Fruit fly (Drosophila melanogaster): ENCODE data around the gene IFT54.
A peak's percentile ranks its signal among the peaks of the same experiment; 100 is the strongest.

Gene IFT54

DNA sequence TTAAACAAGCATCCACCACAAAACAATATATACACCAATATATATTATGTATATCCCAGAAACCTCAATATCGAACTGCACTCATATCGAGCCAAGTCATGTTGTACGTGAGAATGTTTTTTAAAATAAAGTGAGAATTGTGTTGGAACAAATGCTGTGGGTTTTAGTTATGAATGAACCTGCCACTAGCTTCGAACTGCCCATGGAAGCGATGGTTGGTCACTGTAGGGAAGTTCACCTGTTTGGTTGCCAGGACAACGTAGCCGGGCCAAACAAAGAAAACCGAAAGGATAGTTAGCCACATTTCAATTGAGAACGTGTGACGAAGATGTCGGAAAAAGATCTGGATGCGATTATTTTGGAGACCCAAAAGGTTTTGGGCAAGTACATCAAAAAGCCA lies at the start of gene IFT54:
Gene IFT54 (plus strand): TSS at position 301 of the 400 bp plus-strand sequence.
- TF ChIP-seq br (GFP tag; optimal IDR thresholded peaks at IDR 0.05) = no peak
- TF ChIP-seq Rel (GFP tag; optimal IDR thresholded peaks at IDR 0.05) = no peak
- TF ChIP-seq Rel (tag; optimal IDR thresholded peaks at IDR 0.05) = no peak
- no peak for TF ChIP-seq woc (GFP tag; optimal IDR thresholded peaks at IDR 0.05)
- no peak for TF ChIP-seq sage (GFP tag; optimal IDR thresholded peaks at IDR 0.05)
- no peak for TF ChIP-seq HLH106 (tag; optimal IDR thresholded peaks at IDR 0.05)
- TF ChIP-seq pan (optimal IDR thresholded peaks at IDR 0.05) = no peak
- TF ChIP-seq fru (GFP tag; optimal IDR thresholded peaks at IDR 0.05) = no peak
- no peak for TF ChIP-seq GATAd (GFP tag; optimal IDR thresholded peaks at IDR 0.05)
- no peak for TF ChIP-seq ey (GFP tag; optimal IDR thresholded peaks at IDR 0.05)
- TF ChIP-seq rgr (GFP tag; optimal IDR thresholded peaks at IDR 0.05) = no peak
- TF ChIP-seq sv (GFP tag; optimal IDR thresholded peaks at IDR 0.05) = no peak
- TF ChIP-seq tai (GFP tag; optimal IDR thresholded peaks at IDR 0.05) = no peak

DNA sequence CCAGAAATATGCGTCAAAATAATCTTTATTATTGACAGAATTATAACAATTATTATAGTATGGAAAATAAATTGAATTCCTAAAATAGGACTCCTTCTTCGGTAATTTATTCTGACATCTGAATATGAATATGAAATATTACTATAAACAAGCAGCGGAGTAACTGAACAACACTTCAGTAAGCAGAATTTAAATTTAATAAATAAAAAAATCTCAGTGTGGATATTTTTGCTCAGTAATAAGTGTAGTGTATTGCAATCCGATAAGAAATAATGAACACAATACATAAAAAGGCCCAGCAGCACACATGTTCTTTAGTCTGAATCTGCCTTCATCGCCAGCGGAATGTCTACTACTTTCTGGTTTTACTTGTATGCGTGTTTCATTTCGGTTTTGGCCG lies 46.4 kb upstream of the IFT54 start, which contains the start of gene CG43179:
Gene CG43179 (plus strand): TSS at position 301 of the 400 bp plus-strand sequence.
- TF ChIP-seq pan (optimal IDR thresholded peaks at IDR 0.05) = no peak

DNA sequence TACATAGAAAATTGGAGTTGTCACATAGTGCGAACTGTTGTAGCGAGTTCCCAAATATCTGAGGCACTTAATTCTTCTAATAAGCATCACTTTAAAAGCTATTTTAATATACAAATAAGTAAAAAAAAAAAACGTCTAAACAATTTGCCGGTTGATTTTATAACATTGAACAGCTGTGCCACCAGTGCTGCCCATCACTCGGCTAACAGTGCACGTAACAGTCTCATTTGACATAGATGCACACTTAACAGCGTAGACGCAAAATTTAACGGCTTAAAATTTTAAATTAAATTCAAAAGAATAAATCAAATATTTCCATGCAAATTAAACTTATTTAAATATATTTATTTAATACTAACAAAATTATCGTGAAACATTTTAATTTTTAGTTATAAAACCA lies 42.4 kb upstream of the IFT54 start, which contains the start of gene MetRS-m:
Gene MetRS-m (minus strand): TSS at position 171 of the 400 bp plus-strand sequence.
- peak; percentile 31 for TF ChIP-seq sage (GFP tag; optimal IDR thresholded peaks at IDR 0.05)
- no peak for TF ChIP-seq Sp1 (GFP tag; optimal IDR thresholded peaks at IDR 0.05)

DNA sequence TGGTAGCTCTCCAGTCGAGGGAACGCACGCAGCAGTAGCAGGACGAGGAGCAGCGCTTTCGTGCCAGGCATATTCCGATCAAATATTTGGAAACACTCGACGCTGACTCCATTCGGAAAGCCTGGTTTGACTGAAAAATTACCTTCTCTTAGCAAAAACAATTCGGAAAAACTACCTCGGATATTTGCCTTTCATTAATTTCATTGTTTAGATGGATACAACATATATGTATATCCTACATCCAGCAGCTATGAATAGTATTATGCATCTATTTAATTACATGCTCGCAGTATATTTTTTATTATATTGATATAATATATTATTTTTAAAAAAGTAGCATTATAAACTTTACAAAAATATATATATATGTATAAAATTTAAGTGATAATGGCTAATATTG lies 41.1 kb upstream of the IFT54 start, which contains the start of gene CG14840:
Gene CG14840 (minus strand): TSS at position 101 of the 400 bp plus-strand sequence.
- no peak for TF ChIP-seq br (GFP tag; optimal IDR thresholded peaks at IDR 0.05)
- no peak for TF ChIP-seq Sp1 (GFP tag; optimal IDR thresholded peaks at IDR 0.05)
- TF ChIP-seq sage (GFP tag; optimal IDR thresholded peaks at IDR 0.05) = no peak
- TF ChIP-seq pan (optimal IDR thresholded peaks at IDR 0.05) = no peak
- TF ChIP-seq Hr78 (GFP tag; optimal IDR thresholded peaks at IDR 0.05) = no peak
- TF ChIP-seq woc (GFP tag; optimal IDR thresholded peaks at IDR 0.05) = no peak
- TF ChIP-seq dmrt93B (GFP tag; optimal IDR thresholded peaks at IDR 0.05) = no peak
- TF ChIP-seq GATAd (GFP tag; optimal IDR thresholded peaks at IDR 0.05) = no peak
- TF ChIP-seq CG32264 (GFP tag; optimal IDR thresholded peaks at IDR 0.05) = no peak
- TF ChIP-seq brk (GFP tag; optimal IDR thresholded peaks at IDR 0.05) = no peak
- TF ChIP-seq CG9705 (GFP tag; optimal IDR thresholded peaks at IDR 0.05) = no peak
- TF ChIP-seq tai (GFP tag; optimal IDR thresholded peaks at IDR 0.05) = no peak
- TF ChIP-seq Jra (GFP tag; optimal IDR thresholded peaks at IDR 0.05) = no peak
- no peak for TF ChIP-seq Rel (GFP tag; optimal IDR thresholded peaks at IDR 0.05)
- TF ChIP-seq Rel (tag; optimal IDR thresholded peaks at IDR 0.05) = no peak

DNA sequence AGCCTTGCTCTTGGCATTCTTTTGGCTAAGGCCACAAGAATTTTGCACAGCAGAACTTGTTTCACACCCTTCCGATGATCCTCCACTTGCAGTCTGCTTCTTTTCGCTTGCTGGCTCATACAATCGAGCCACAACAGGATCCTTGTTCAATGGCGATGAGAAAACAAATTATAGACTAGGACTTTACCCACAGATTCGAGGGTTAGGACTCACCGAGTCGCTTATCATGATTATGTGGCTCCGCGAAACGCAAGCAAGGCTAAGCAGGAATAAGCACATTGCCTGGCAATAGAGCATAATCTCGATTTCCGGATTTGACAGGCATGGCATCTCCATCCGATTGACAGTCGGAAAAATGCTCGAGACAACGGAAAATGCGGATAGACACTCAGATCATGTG lies 40.1 kb upstream of the IFT54 start, which contains the start of the genes CG14839 and CG14841:
Gene CG14839 (plus strand): TSS at position 301 of the 400 bp plus-strand sequence.
Gene CG14841 (minus strand): TSS at position 332 of the 400 bp plus-strand sequence.
- TF ChIP-seq dl (GFP tag; optimal IDR thresholded peaks at IDR 0.05; ENCODE audit: insufficient read depth in 1 of 2, partially characterized antibody in 2 of 2) = no peak
- TF ChIP-seq h (GFP tag; optimal IDR thresholded peaks at IDR 0.05) = no peak
- no peak for TF ChIP-seq fru (GFP tag; optimal IDR thresholded peaks at IDR 0.05)
- TF ChIP-seq tai (GFP tag; optimal IDR thresholded peaks at IDR 0.05) = no peak
- no peak for TF ChIP-seq CG32264 (GFP tag; optimal IDR thresholded peaks at IDR 0.05)
- no peak for TF ChIP-seq sv (GFP tag; optimal IDR thresholded peaks at IDR 0.05)
- TF ChIP-seq brk (GFP tag; optimal IDR thresholded peaks at IDR 0.05) = no peak
- TF ChIP-seq lola (GFP tag; optimal IDR thresholded peaks at IDR 0.05) = no peak
- no peak for TF ChIP-seq CG9705 (GFP tag; optimal IDR thresholded peaks at IDR 0.05)

DNA sequence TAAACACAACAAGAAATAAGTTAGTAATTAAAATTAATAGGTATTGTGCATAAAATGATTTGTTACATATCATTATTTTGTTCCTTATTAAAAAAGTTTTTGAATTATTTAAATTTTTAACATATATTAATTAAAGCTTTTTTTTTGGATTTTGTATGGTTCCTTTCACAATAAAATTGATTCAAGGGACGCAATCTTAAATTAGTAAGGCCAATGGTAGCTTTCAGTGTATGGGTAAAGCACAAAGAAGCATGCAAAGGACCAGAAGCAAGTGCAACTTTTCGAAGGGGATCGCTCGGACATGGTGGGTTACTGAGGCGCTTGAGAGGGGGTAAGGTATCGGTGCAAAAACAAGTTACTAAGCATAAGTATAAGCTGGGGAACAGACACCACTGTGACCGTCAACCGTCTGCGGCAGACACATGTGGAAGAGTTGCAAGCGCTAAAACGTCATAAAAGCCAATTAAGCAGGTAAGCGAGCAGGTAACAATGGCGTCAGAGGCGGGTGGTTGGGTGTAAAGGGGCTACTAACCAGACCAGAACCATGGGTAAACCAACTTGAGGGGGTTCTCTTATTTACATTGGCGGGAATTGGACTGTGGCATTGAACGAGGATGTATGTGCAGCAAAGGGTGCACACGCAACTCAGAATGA lies 26.6 kb upstream of the IFT54 start:
- TF ChIP-seq Sp1 (GFP tag; optimal IDR thresholded peaks at IDR 0.05) (peak; percentile 74), dmrt93B (GFP tag; optimal IDR thresholded peaks at IDR 0.05) (peak; percentile 0), Hr78 (GFP tag; optimal IDR thresholded peaks at IDR 0.05) (no peak), Myc (optimal IDR thresholded peaks at IDR 0.05) (no peak), HLH106 (tag; optimal IDR thresholded peaks at IDR 0.05) (peak; percentile 49), lola (GFP tag; optimal IDR thresholded peaks at IDR 0.05) (no peak), Vsx2 (GFP tag; optimal IDR thresholded peaks at IDR 0.05; ENCODE audit: partially characterized antibody) (peak; percentile 92), sv (GFP tag; optimal IDR thresholded peaks at IDR 0.05) (no peak), tai (GFP tag; optimal IDR thresholded peaks at IDR 0.05) (no peak), Abd-B (GFP tag; optimal IDR thresholded peaks at IDR 0.05) (no peak), N (GFP tag; optimal IDR thresholded peaks at IDR 0.05) (no peak), foxo (GFP tag; optimal IDR thresholded peaks at IDR 0.05) (peak in 1 of 2 experiments; percentile 59), ey (GFP tag; optimal IDR thresholded peaks at IDR 0.05) (no peak), CG32264 (GFP tag; optimal IDR thresholded peaks at IDR 0.05) (no peak), Mio (GFP tag; optimal IDR thresholded peaks at IDR 0.05) (no peak), dsf (GFP tag; optimal IDR thresholded peaks at IDR 0.05; ENCODE audit: borderline replicate concordance) (no peak), Hnf4 (GFP tag; optimal IDR thresholded peaks at IDR 0.05) (no peak), br (GFP tag; optimal IDR thresholded peaks at IDR 0.05) (no peak), Hr83 (GFP tag; optimal IDR thresholded peaks at IDR 0.05; ENCODE audit: poor library complexity, severe bottlenecking) (no peak), psq (GFP tag; optimal IDR thresholded peaks at IDR 0.05) (peak; percentile 64), CrebA (GFP tag; optimal IDR thresholded peaks at IDR 0.05; ENCODE audit: borderline replicate concordance) (no peak), brk (GFP tag; optimal IDR thresholded peaks at IDR 0.05) (no peak), fru (GFP tag; optimal IDR thresholded peaks at IDR 0.05) (no peak), woc (GFP tag; optimal IDR thresholded peaks at IDR 0.05) (no peak), Rel (GFP tag; optimal IDR thresholded peaks at IDR 0.05) (no peak), Rel (tag; optimal IDR thresholded peaks at IDR 0.05) (no peak), rgr (GFP tag; optimal IDR thresholded peaks at IDR 0.05) (no peak), dl (GFP tag; optimal IDR thresholded peaks at IDR 0.05; ENCODE audit: insufficient read depth in 1 of 2, partially characterized antibody in 2 of 2) (no peak), Dfd (GFP tag; optimal IDR thresholded peaks at IDR 0.05) (no peak)

All from whole organism, wandering third instar larva.